Worm (Caenorhabditis elegans) whole organism, late embryonic: ENCODE measurements around the gene ZK381.62.

Experiments
- C38D4.7 ChIP-seq: fragments of 200-800 bp; sonication (Bioruptor generic); optimal IDR thresholded peaks from 2 replicates; lab custom pipeline; 2018; ENCODE audit warnings: mild to moderate bottlenecking, missing genetic modification characterization, moderate library complexity, missing compliant biosample characterization
- F13H6.1 ChIP-seq: sonication (generic microtip); optimal IDR thresholded peaks from 2 replicates; lab custom pipeline; 2016; ENCODE audit warnings: missing genetic modification characterization, missing compliant biosample characterization
- K02D7.2 ChIP-seq: sonication (generic microtip); optimal IDR thresholded peaks from 2 replicates; lab custom pipeline; 2017; ENCODE audit warnings: mild to moderate bottlenecking, missing genetic modification characterization, missing compliant biosample characterization
- T23F11.4 ChIP-seq: fragments of 200-800 bp; sonication (Bioruptor generic); optimal IDR thresholded peaks from 2 replicates; lab custom pipeline; 2018; ENCODE audit warnings: mild to moderate bottlenecking, missing genetic modification characterization, missing compliant biosample characterization
- Y22D7AL.16 ChIP-seq: sonication (generic microtip); optimal IDR thresholded peaks from 2 replicates; lab custom pipeline; 2016; ENCODE audit warnings: missing genetic modification characterization, missing compliant biosample characterization
- ceh-18 ChIP-seq: sonication (generic microtip); optimal IDR thresholded peaks from 2 replicates; lab custom pipeline; 2016; ENCODE audit warnings: missing genetic modification characterization, missing compliant biosample characterization
- ceh-19 ChIP-seq: fragments of 200-800 bp; sonication (Bioruptor generic); optimal IDR thresholded peaks from 2 replicates; lab custom pipeline; 2018; ENCODE audit warnings: mild to moderate bottlenecking, missing genetic modification characterization, missing compliant biosample characterization
- ceh-2 ChIP-seq: sonication (generic microtip); optimal IDR thresholded peaks from 2 replicates; lab custom pipeline; 2016; ENCODE audit warnings: missing genotype, missing genetic modification characterization, missing compliant biosample characterization
- ceh-31 ChIP-seq: sonication (generic microtip); optimal IDR thresholded peaks from 2 replicates; lab custom pipeline; 2016; ENCODE audit warnings: missing genetic modification characterization, missing compliant biosample characterization
- ceh-34 ChIP-seq: sonication (generic microtip); optimal IDR thresholded peaks from 2 replicates; lab custom pipeline; 2016; ENCODE audit warnings: mild to moderate bottlenecking, missing genetic modification characterization, missing compliant biosample characterization
- ceh-48 ChIP-seq: sonication (generic microtip); optimal IDR thresholded peaks from 2 replicates; lab custom pipeline; 2016; ENCODE audit warnings: missing genetic modification characterization, inconsistent platforms, missing compliant biosample characterization
- ceh-9 ChIP-seq: sonication (generic microtip); optimal IDR thresholded peaks from 2 replicates; lab custom pipeline; 2016; ENCODE audit warnings: mild to moderate bottlenecking, missing genetic modification characterization, inconsistent platforms, missing compliant biosample characterization
- elt-4 ChIP-seq: sonication (generic microtip); optimal IDR thresholded peaks from 2 replicates; lab custom pipeline; 2016; ENCODE audit warnings: missing genetic modification characterization, missing compliant biosample characterization
- ets-4 ChIP-seq: sonication (generic microtip); optimal IDR thresholded peaks from 2 replicates; lab custom pipeline; 2016; ENCODE audit warnings: missing genetic modification characterization, missing compliant biosample characterization
- fax-1 ChIP-seq: sonication (generic microtip); optimal IDR thresholded peaks from 2 replicates; lab custom pipeline; 2016; ENCODE audit warnings: missing genotype, missing genetic modification characterization, missing compliant biosample characterization
- fkh-6 ChIP-seq: sonication (generic microtip); optimal IDR thresholded peaks from 2 replicates; lab custom pipeline; 2016; ENCODE audit warnings: missing genetic modification characterization, missing compliant biosample characterization
- gmeb-2 ChIP-seq: sonication (generic microtip); optimal IDR thresholded peaks from 2 replicates; lab custom pipeline; 2016; ENCODE audit warnings: missing genetic modification characterization, inconsistent platforms, missing compliant biosample characterization
- hlh-13 ChIP-seq: fragments of 200-800 bp; sonication (Bioruptor generic); optimal IDR thresholded peaks from 2 replicates; lab custom pipeline; 2018; ENCODE audit warnings: mild to moderate bottlenecking, missing genetic modification characterization, missing compliant biosample characterization
- hlh-6 ChIP-seq: sonication (generic microtip); optimal IDR thresholded peaks from 2 replicates; lab custom pipeline; 2016; ENCODE audit warnings: missing genotype, missing genetic modification characterization, missing compliant biosample characterization
- hlh-8 ChIP-seq: sonication (generic microtip); optimal IDR thresholded peaks from 2 replicates; lab custom pipeline; 2016; ENCODE audit warnings: missing genotype, missing genetic modification characterization, missing compliant biosample characterization
- lin-11 ChIP-seq: fragments of 200-800 bp; sonication (Bioruptor generic); optimal IDR thresholded peaks from 2 replicates; lab custom pipeline; 2018; ENCODE audit warnings: mild to moderate bottlenecking, missing genetic modification characterization, missing compliant biosample characterization
- madf-2 ChIP-seq: sonication (generic microtip); optimal IDR thresholded peaks from 2 replicates; lab custom pipeline; 2017; ENCODE audit warnings: missing genetic modification characterization, missing compliant biosample characterization
- mec-3 ChIP-seq: sonication (generic microtip); optimal IDR thresholded peaks from 2 replicates; lab custom pipeline; 2016; ENCODE audit warnings: borderline replicate concordance, missing genetic modification characterization, missing compliant biosample characterization
- nfya-1 ChIP-seq: sonication (generic microtip); optimal IDR thresholded peaks from 2 replicates; lab custom pipeline; 2017; ENCODE audit warnings: missing genetic modification characterization, mild to moderate bottlenecking, missing compliant biosample characterization, antibody characterized with exemption, moderate library complexity
- nhr-11 ChIP-seq: fragments of 150-350 bp; optimal IDR thresholded peaks from 2 replicates; lab custom pipeline; 2014; ENCODE audit warnings: missing biosample characterization, missing genetic modification characterization
- npax-4 ChIP-seq: sonication (generic microtip); optimal IDR thresholded peaks from 2 replicates; lab custom pipeline; 2016; ENCODE audit warnings: missing genetic modification characterization, missing compliant biosample characterization
- odd-2 ChIP-seq: sonication (generic microtip); optimal IDR thresholded peaks from 2 replicates; lab custom pipeline; 2017; ENCODE audit warnings: antibody characterized with exemption, mild to moderate bottlenecking, missing genetic modification characterization, missing compliant biosample characterization
- pag-3 ChIP-seq: sonication (generic microtip); optimal IDR thresholded peaks from 2 replicates; lab custom pipeline; 2016; ENCODE audit warnings: missing compliant biosample characterization, missing genetic modification characterization, borderline replicate concordance
- pat-9 ChIP-seq: fragments of 200-800 bp; sonication (Bioruptor generic); optimal IDR thresholded peaks from 2 replicates; lab custom pipeline; 2018; ENCODE audit warnings: mild to moderate bottlenecking, missing genetic modification characterization, moderate library complexity, missing compliant biosample characterization
- pax-1 ChIP-seq: fragments of 150-350 bp; optimal IDR thresholded peaks from 2 replicates; lab custom pipeline; 2014; ENCODE audit warnings: missing biosample characterization, missing genetic modification characterization
- pha-2 ChIP-seq: sonication (generic microtip); optimal IDR thresholded peaks from 2 replicates; lab custom pipeline; 2017; ENCODE audit warnings: mild to moderate bottlenecking, missing genetic modification characterization, missing compliant biosample characterization
- pha-4 ChIP-seq: fragments of 150-350 bp; optimal IDR thresholded peaks from 2 replicates; lab custom pipeline; 2018; ENCODE audit warnings: missing biosample characterization, missing genetic modification reagents, missing genetic modification characterization
- pros-1 ChIP-seq: fragments of 150-350 bp; optimal IDR thresholded peaks from 2 replicates; lab custom pipeline; 2014; ENCODE audit warnings: missing biosample characterization, missing genetic modification reagents, missing genetic modification characterization
- ref-2 ChIP-seq: sonication (generic microtip); optimal IDR thresholded peaks from 2 replicates; lab custom pipeline; 2016; ENCODE audit warnings: missing genetic modification characterization, missing compliant biosample characterization
- sdc-2 ChIP-seq: sonication (generic microtip); optimal IDR thresholded peaks from 2 replicates; lab custom pipeline; 2016; ENCODE audit warnings: missing genotype, missing genetic modification characterization, missing compliant biosample characterization
- sox-4 ChIP-seq: sonication (generic microtip); optimal IDR thresholded peaks from 2 replicates; lab custom pipeline; 2017; ENCODE audit warnings: mild to moderate bottlenecking, missing genetic modification characterization, inconsistent platforms, missing compliant biosample characterization
- ttx-3 ChIP-seq: sonication (generic microtip); optimal IDR thresholded peaks from 2 replicates; lab custom pipeline; 2016; ENCODE audit warnings: missing genetic modification reagents, missing genetic modification characterization, missing compliant biosample characterization
- unc-3 ChIP-seq, 2 experiments: fragments of 200-800 bp in 1 of 2; sonication (Bioruptor generic) in 1 of 2; sonication (generic microtip) in 1 of 2; conservative IDR thresholded peaks in 1 of 2; optimal IDR thresholded peaks in 1 of 2; 2 replicates each; pipeline versions ENCODE4 v1.3.6 to Lab custom; 2016 to 2022; ENCODE audit warnings: missing compliant biosample characterization in 2 of 2, missing genetic modification characterization in 2 of 2, missing genetic modification reagents in 1 of 2
- unc-42 ChIP-seq: sonication (generic microtip); optimal IDR thresholded peaks from 2 replicates; lab custom pipeline; 2016; ENCODE audit warnings: missing genotype, missing genetic modification characterization, missing compliant biosample characterization
- unc-55 ChIP-seq: sonication (generic microtip); optimal IDR thresholded peaks from 2 replicates; lab custom pipeline; 2017; ENCODE audit warnings: missing biosample characterization, missing genetic modification reagents, missing genetic modification characterization

ZK381.62 gene

DNA sequence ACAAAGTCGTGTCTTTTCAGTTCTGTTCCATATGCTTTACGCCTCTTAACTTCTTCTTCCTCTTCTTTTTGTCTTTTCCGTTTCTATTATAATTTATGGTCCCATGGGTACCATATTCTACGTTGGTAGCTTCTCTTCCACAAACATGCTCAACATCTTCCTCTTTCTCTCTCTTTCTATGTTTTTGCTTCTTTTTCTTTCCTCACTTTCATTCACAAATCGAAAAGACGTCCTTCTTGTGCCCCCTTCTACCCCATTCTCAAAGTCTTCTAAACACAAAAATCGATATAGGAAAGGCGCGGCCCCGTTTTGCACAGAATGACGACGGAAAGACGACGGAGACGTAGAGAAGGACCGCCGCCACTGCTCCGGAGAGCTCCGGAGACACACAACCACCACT is 12.4 kb downstream of the ZK381.62 start:
- TF ChIP-seq odd-2 (tag; lab: Kevin White, UChicago): no peak
- TF ChIP-seq ceh-34 (tag; lab: Kevin White, UChicago): no peak
- TF ChIP-seq hlh-13 (GFP tag; lab: Kevin White, UChicago): no peak
- TF ChIP-seq npax-4 (tag; lab: Kevin White, UChicago): no peak
- TF ChIP-seq unc-3 (GFP tag; conservative IDR thresholded peaks at IDR 0.05; lab: Robert Waterston, UW): no peak
- TF ChIP-seq unc-3 (tag; optimal IDR thresholded peaks at IDR 0.05; lab: Kevin White, UChicago): peak; percentile 52
- TF ChIP-seq K02D7.2 (tag; lab: Kevin White, UChicago): no peak
- no peak for TF ChIP-seq ets-4 (tag; lab: Kevin White, UChicago)
- no peak for TF ChIP-seq ceh-9 (tag; lab: Kevin White, UChicago)
- TF ChIP-seq pax-1: no peak
- no peak for TF ChIP-seq pha-2 (tag; lab: Kevin White, UChicago)
- no peak for TF ChIP-seq pha-4
- TF ChIP-seq lin-11: no peak
- TF ChIP-seq ceh-18 (tag; lab: Kevin White, UChicago): no peak
- TF ChIP-seq fkh-6 (tag; lab: Kevin White, UChicago): no peak
- no peak for TF ChIP-seq ref-2 (tag; lab: Kevin White, UChicago)
- TF ChIP-seq pag-3 (tag; lab: Kevin White, UChicago): no peak
- TF ChIP-seq ceh-31 (tag; lab: Kevin White, UChicago): peak; percentile 45
- TF ChIP-seq sdc-2: no peak
- TF ChIP-seq F13H6.1 (tag; lab: Kevin White, UChicago): no peak
- TF ChIP-seq hlh-6 (tag; lab: Kevin White, UChicago): no peak
- TF ChIP-seq gmeb-2 (tag; lab: Kevin White, UChicago): no peak
- no peak for TF ChIP-seq madf-2 (tag; lab: Kevin White, UChicago)
- TF ChIP-seq nhr-11 (tag; lab: Kevin White, UChicago): no peak
- peak; percentile 50 for TF ChIP-seq nfya-1 (tag; lab: Kevin White, UChicago)
- no peak for TF ChIP-seq unc-42 (tag; lab: Kevin White, UChicago)
- no peak for TF ChIP-seq ttx-3 (tag; lab: Kevin White, UChicago)
- TF ChIP-seq pat-9 (tag; lab: Kevin White, UChicago): no peak
- TF ChIP-seq fax-1 (tag; lab: Kevin White, UChicago): no peak
- TF ChIP-seq Y22D7AL.16 (tag; lab: Kevin White, UChicago): no peak
- TF ChIP-seq hlh-8 (tag; lab: Kevin White, UChicago): no peak
- no peak for TF ChIP-seq ceh-2 (tag; lab: Kevin White, UChicago)
- no peak for TF ChIP-seq mec-3 (tag; lab: Kevin White, UChicago)
- peak; percentile 23 for TF ChIP-seq unc-55 (GFP tag; lab: Kevin White, UChicago)
- TF ChIP-seq ceh-48 (tag; lab: Kevin White, UChicago): peak; percentile 95
- no peak for TF ChIP-seq sox-4
- TF ChIP-seq ceh-19: no peak
- TF ChIP-seq T23F11.4 (GFP tag; lab: Kevin White, UChicago): no peak

DNA sequence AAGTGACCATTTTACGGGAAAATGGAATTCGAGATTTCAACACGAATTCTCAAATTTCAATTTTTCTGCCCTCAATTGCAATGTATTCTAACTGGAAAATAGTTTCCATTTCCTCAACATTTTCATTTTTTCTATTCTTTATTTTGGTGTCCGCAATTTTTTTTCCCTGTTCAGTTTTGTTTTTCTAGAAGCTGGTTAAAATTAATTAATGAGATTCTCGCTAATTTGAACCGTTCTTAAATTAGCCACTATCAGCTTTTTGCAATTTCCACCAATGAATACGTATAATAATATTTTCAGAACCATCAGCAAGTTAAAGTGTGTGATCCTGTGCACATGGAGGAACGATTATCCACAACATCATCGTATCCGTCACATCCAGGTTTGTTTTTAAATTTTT is 13.8 kb downstream of the ZK381.62 start, which contains the start of gene jnk-1:
TSS of gene jnk-1 (plus strand) at position 301 of the 400 bp plus-strand sequence.
- TF ChIP-seq unc-42 (tag; lab: Kevin White, UChicago): no peak
- no peak for TF ChIP-seq C38D4.7 (GFP tag; lab: Kevin White, UChicago)
- no peak for TF ChIP-seq pat-9 (tag; lab: Kevin White, UChicago)
- no peak for TF ChIP-seq ceh-48 (tag; lab: Kevin White, UChicago)
- no peak for TF ChIP-seq elt-4

DNA sequence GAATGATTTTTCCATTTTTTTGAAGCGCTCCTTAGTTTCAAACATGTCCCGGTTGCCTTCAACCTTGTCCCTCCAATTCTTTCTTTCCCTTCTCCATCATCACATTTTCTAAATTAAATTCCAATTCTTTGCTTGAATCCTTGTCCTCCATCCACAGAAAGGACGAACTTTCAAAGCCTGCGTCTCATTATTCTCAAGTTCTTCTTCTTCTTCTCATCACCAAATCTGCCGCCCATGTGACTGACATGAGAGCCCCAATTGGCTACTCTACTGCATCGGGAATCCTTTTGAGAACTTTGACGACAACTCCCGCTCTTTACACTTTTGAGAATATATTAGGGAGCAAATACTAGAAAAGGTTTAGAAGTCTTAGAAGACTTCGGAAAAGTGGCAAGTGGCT is 14.4 kb downstream of the ZK381.62 start:
- TF ChIP-seq unc-42 (tag; lab: Kevin White, UChicago): peak; percentile 96
- TF ChIP-seq nfya-1 (tag; lab: Kevin White, UChicago): peak; percentile 52
- TF ChIP-seq pros-1 (tag; lab: Kevin White, UChicago): no peak
- TF ChIP-seq F13H6.1 (tag; lab: Kevin White, UChicago): no peak
- peak; percentile 32 for TF ChIP-seq unc-55 (GFP tag; lab: Kevin White, UChicago)
- peak; percentile 25 for TF ChIP-seq ceh-31 (tag; lab: Kevin White, UChicago)
- TF ChIP-seq ceh-9 (tag; lab: Kevin White, UChicago): no peak
